Fruit fly (Drosophila melanogaster) whole organism, prepupa: ENCODE data around the gene CG8312.

Source experiments
- Blimp-1 ChIP-seq: fragments of 200-800 bp; sonication (Bioruptor generic); optimal IDR thresholded peaks from 3 replicates; lab custom pipeline; 2017; ENCODE audit warnings: missing biosample characterization, missing genetic modification characterization, mild to moderate bottlenecking, moderate library complexity, missing genetic modification reagents
- CG10631 ChIP-seq: fragments of 200-800 bp; sonication (Bioruptor generic); optimal IDR thresholded peaks from 2 replicates; lab custom pipeline; 2016; ENCODE audit warnings: missing biosample characterization, missing genetic modification characterization
- CG10669 ChIP-seq: fragments of 200-800 bp; sonication (Bioruptor generic); optimal IDR thresholded peaks from 3 replicates; lab custom pipeline; 2018; ENCODE audit warnings: missing biosample characterization, mild to moderate bottlenecking, missing genetic modification characterization, moderate library complexity
- CG11902 ChIP-seq: fragments of 200-800 bp; sonication (Bioruptor generic); optimal IDR thresholded peaks from 3 replicates; lab custom pipeline; 2016; ENCODE audit warnings: missing biosample characterization, missing genetic modification characterization
- CG15336 ChIP-seq: fragments of 200-800 bp; sonication (Bioruptor generic); IDR thresholded peaks from 2 replicates; pipeline ENCODE4 v1.3.6; 2022; ENCODE audit warnings: missing biosample characterization, missing genetic modification characterization
- CG3032 ChIP-seq: fragments of 200-800 bp; optimal IDR thresholded peaks from 2 replicates; lab custom pipeline; 2019; ENCODE audit warnings: missing biosample characterization, mild to moderate bottlenecking, missing genetic modification characterization, moderate library complexity
- CG31627 ChIP-seq: fragments of 200-800 bp; sonication (Bioruptor generic); optimal IDR thresholded peaks from 3 replicates; lab custom pipeline; 2016; ENCODE audit warnings: missing biosample characterization, missing genetic modification characterization
- CG34406 ChIP-seq: fragments of 200-800 bp; sonication (Bioruptor generic); optimal IDR thresholded peaks from 3 replicates; lab custom pipeline; 2016; ENCODE audit warnings: missing biosample characterization, missing genetic modification characterization
- CG3919 ChIP-seq: fragments of 200-800 bp; sonication (Bioruptor generic); optimal IDR thresholded peaks from 3 replicates; lab custom pipeline; 2016; ENCODE audit warnings: missing biosample characterization, missing genetic modification characterization
- CG4318 ChIP-seq: fragments of 200-800 bp; sonication (Bioruptor generic); optimal IDR thresholded peaks from 3 replicates; lab custom pipeline; 2017; ENCODE audit warnings: missing biosample characterization, mild to moderate bottlenecking, missing genetic modification characterization
- CG6163 ChIP-seq: fragments of 200-800 bp; sonication (Bioruptor generic); IDR thresholded peaks from 3 replicates; pipeline ENCODE4 v1.3.6; 2022; ENCODE audit warnings: missing biosample characterization, missing genetic modification characterization
- CG6792 ChIP-seq: fragments of 200-800 bp; sonication (Bioruptor generic); optimal IDR thresholded peaks from 3 replicates; lab custom pipeline; 2016; ENCODE audit warnings: missing biosample characterization, missing genetic modification characterization
- CG7368 ChIP-seq: fragments of 200-800 bp; sonication (Bioruptor generic); optimal IDR thresholded peaks from 3 replicates; lab custom pipeline; 2016; ENCODE audit warnings: missing biosample characterization, missing genetic modification characterization
- CG8119 ChIP-seq: fragments of 200-800 bp; sonication (Bioruptor generic); IDR thresholded peaks from 3 replicates; pipeline ENCODE4 v1.3.6; 2022; ENCODE audit warnings: missing biosample characterization, missing genetic modification characterization
- CG8632 ChIP-seq: fragments of 200-800 bp; sonication (Bioruptor generic); optimal IDR thresholded peaks from 3 replicates; lab custom pipeline; 2016; ENCODE audit warnings: missing biosample characterization, missing genetic modification characterization
- Eip78C ChIP-seq: fragments of 200-800 bp; sonication (Bioruptor generic); peaks from one replicate; lab custom pipeline; 2016; ENCODE audit warnings: missing biosample characterization, missing genetic modification characterization
- Ets21C ChIP-seq: fragments of 200-800 bp; sonication (Bioruptor generic); optimal IDR thresholded peaks from 3 replicates; lab custom pipeline; 2016; ENCODE audit warnings: missing biosample characterization, missing genetic modification characterization
- Ets96B ChIP-seq: fragments of 200-800 bp; optimal IDR thresholded peaks from 2 replicates; lab custom pipeline; 2019; ENCODE audit warnings: missing biosample characterization, mild to moderate bottlenecking, missing genetic modification characterization, moderate library complexity
- Gug ChIP-seq: fragments of 200-800 bp; sonication (Bioruptor generic); IDR thresholded peaks from 2 replicates; pipeline ENCODE4 v1.3.6; 2022; ENCODE audit warnings: missing biosample characterization, missing genetic modification characterization
- Hr39 ChIP-seq: fragments of 200-800 bp; sonication (Bioruptor generic); optimal IDR thresholded peaks from 2 replicates; lab custom pipeline; 2016; ENCODE audit warnings: missing biosample characterization, missing genetic modification characterization
- Hr4 ChIP-seq: fragments of 200-800 bp; sonication (Bioruptor generic); optimal IDR thresholded peaks from 3 replicates; lab custom pipeline; 2016; ENCODE audit warnings: missing biosample characterization, missing genetic modification characterization
- Lpt ChIP-seq: fragments of 200-800 bp; sonication (Bioruptor generic); optimal IDR thresholded peaks from 3 replicates; lab custom pipeline; 2016; ENCODE audit warnings: missing biosample characterization, missing genetic modification characterization
- Smox ChIP-seq: fragments of 200-800 bp; sonication (Bioruptor generic); optimal IDR thresholded peaks from 3 replicates; lab custom pipeline; 2016; ENCODE audit warnings: missing biosample characterization, missing genetic modification characterization
- Sox102F ChIP-seq: fragments of 200-800 bp; sonication (Bioruptor generic); optimal IDR thresholded peaks from 2 replicates; lab custom pipeline; 2016; ENCODE audit warnings: missing biosample characterization, mild to moderate bottlenecking, missing genetic modification characterization
- Sox14 ChIP-seq: fragments of 200-800 bp; sonication (Bioruptor generic); optimal IDR thresholded peaks from 3 replicates; lab custom pipeline; 2016; ENCODE audit warnings: missing biosample characterization, missing genetic modification characterization
- Sox15 ChIP-seq: fragments of 200-800 bp; sonication (Bioruptor generic); optimal IDR thresholded peaks from 3 replicates; lab custom pipeline; 2016; ENCODE audit warnings: missing biosample characterization, missing genetic modification characterization
- achi ChIP-seq: fragments of 200-800 bp; sonication (Bioruptor generic); optimal IDR thresholded peaks from 3 replicates; lab custom pipeline; 2016; ENCODE audit warnings: missing biosample characterization, missing genetic modification characterization
- acj6 ChIP-seq: fragments of 200-800 bp; sonication (Bioruptor generic); optimal IDR thresholded peaks from 3 replicates; lab custom pipeline; 2016; ENCODE audit warnings: missing biosample characterization, missing genetic modification characterization
- cyc ChIP-seq: fragments of 200-800 bp; sonication (Bioruptor generic); optimal IDR thresholded peaks from 3 replicates; lab custom pipeline; 2016; ENCODE audit warnings: missing biosample characterization, missing genetic modification characterization
- dac ChIP-seq: fragments of 200-800 bp; sonication (Bioruptor generic); optimal IDR thresholded peaks from 2 replicates; lab custom pipeline; 2017; ENCODE audit warnings: missing biosample characterization, mild to moderate bottlenecking, missing genetic modification characterization
- dsx ChIP-seq: fragments of 200-800 bp; optimal IDR thresholded peaks from 3 replicates; lab custom pipeline; 2019; ENCODE audit warnings: missing biosample characterization, mild to moderate bottlenecking, missing genetic modification characterization, moderate library complexity; ENCODE audit not compliant: poor library complexity, severe bottlenecking
- eg ChIP-seq: fragments of 200-800 bp; sonication (Bioruptor generic); IDR thresholded peaks from 3 replicates; pipeline ENCODE4 v1.3.6; 2022; ENCODE audit warnings: missing biosample characterization, missing genetic modification characterization
- esn ChIP-seq: fragments of 200-800 bp; sonication (Bioruptor generic); optimal IDR thresholded peaks from 2 replicates; lab custom pipeline; 2016; ENCODE audit warnings: missing biosample characterization, mild to moderate bottlenecking, missing genetic modification characterization, moderate library complexity
- fd59A ChIP-seq: fragments of 200-800 bp; sonication (Bioruptor generic); optimal IDR thresholded peaks from 2 replicates; lab custom pipeline; 2017; ENCODE audit warnings: missing biosample characterization, mild to moderate bottlenecking, missing genetic modification characterization, missing genetic modification reagents
- fkh ChIP-seq: fragments of 200-800 bp; sonication (Bioruptor generic); optimal IDR thresholded peaks from 3 replicates; lab custom pipeline; 2017; ENCODE audit warnings: missing biosample characterization, mild to moderate bottlenecking, missing genetic modification characterization, moderate library complexity
- lz ChIP-seq: fragments of 200-800 bp; sonication (Bioruptor generic); optimal IDR thresholded peaks from 3 replicates; lab custom pipeline; 2016; ENCODE audit warnings: missing biosample characterization, missing genetic modification characterization
- net ChIP-seq: fragments of 200-800 bp; sonication (Bioruptor generic); optimal IDR thresholded peaks from 3 replicates; lab custom pipeline; 2016; ENCODE audit warnings: missing biosample characterization, missing genetic modification characterization
- pdm3 ChIP-seq: fragments of 200-800 bp; sonication (Bioruptor generic); optimal IDR thresholded peaks from 3 replicates; lab custom pipeline; 2016; ENCODE audit warnings: missing biosample characterization, missing genetic modification characterization
- salr ChIP-seq, 2 experiments: fragments of 200-800 bp; sonication (Bioruptor generic); optimal IDR thresholded peaks; 3 replicates each; lab custom pipeline; 2016 to 2018; ENCODE audit warnings: missing biosample characterization in 2 of 2, missing genetic modification characterization in 2 of 2, mild to moderate bottlenecking in 1 of 2
- ss ChIP-seq, 2 experiments: fragments of 200-800 bp; sonication (Bioruptor generic); optimal IDR thresholded peaks; 2 replicates in 1 of 2; 3 replicates in 1 of 2; lab custom pipeline; 2017 to 2018; ENCODE audit warnings: mild to moderate bottlenecking in 2 of 2, missing biosample characterization in 2 of 2, missing genetic modification characterization in 2 of 2, moderate library complexity in 1 of 2
- topi ChIP-seq: fragments of 200-800 bp; sonication (Bioruptor generic); optimal IDR thresholded peaks from 3 replicates; lab custom pipeline; 2016; ENCODE audit warnings: missing biosample characterization, missing genetic modification characterization
- vri ChIP-seq: fragments of 200-800 bp; sonication (Bioruptor generic); optimal IDR thresholded peaks from 3 replicates; lab custom pipeline; 2016; ENCODE audit warnings: missing biosample characterization, mild to moderate bottlenecking, missing genetic modification characterization

Gene CG8312

dm6 chr3R:9551013-9551658 lies 40.0 kb upstream of the CG8312 start (continued):
- TF ChIP-seq achi (peak; percentile 44), dac (GFP tag; lab: Kevin White, UChicago) (no peak), Sox14 (GFP tag; lab: Kevin White, UChicago) (peak; percentile 91), Gug (GFP tag; lab: Robert Waterston, UW) (no peak), CG8632 (no peak), CG8119 (GFP tag; lab: Robert Waterston, UW) (no peak), Ets96B (no peak), CG15336 (no peak), fd59A (GFP tag; lab: Kevin White, UChicago) (no peak), Sox15 (GFP tag; lab: Kevin White, UChicago) (no peak), Sox102F (GFP tag; lab: Kevin White, UChicago) (peak; percentile 45), ss (GFP tag; optimal IDR thresholded peaks at IDR 0.05; lab: Kevin White, UChicago) (peak; percentile 80 to 82), CG7368 (peak; percentile 64), CG6163 (GFP tag; lab: Robert Waterston, UW) (no peak), Eip78C (peak; percentile 79), fkh (peak; percentile 99), Hr4 (GFP tag; lab: Kevin White, UChicago) (no peak), vri (GFP tag; lab: Kevin White, UChicago) (peak; percentile 87), pdm3 (GFP tag; lab: Kevin White, UChicago) (no peak), Lpt (no peak), salr (GFP tag; optimal IDR thresholded peaks at IDR 0.05; lab: Kevin White, UChicago) (peak; percentile 45 to 49), CG11902 (GFP tag; lab: Kevin White, UChicago) (no peak), Blimp-1 (peak; percentile 17)

DNA sequence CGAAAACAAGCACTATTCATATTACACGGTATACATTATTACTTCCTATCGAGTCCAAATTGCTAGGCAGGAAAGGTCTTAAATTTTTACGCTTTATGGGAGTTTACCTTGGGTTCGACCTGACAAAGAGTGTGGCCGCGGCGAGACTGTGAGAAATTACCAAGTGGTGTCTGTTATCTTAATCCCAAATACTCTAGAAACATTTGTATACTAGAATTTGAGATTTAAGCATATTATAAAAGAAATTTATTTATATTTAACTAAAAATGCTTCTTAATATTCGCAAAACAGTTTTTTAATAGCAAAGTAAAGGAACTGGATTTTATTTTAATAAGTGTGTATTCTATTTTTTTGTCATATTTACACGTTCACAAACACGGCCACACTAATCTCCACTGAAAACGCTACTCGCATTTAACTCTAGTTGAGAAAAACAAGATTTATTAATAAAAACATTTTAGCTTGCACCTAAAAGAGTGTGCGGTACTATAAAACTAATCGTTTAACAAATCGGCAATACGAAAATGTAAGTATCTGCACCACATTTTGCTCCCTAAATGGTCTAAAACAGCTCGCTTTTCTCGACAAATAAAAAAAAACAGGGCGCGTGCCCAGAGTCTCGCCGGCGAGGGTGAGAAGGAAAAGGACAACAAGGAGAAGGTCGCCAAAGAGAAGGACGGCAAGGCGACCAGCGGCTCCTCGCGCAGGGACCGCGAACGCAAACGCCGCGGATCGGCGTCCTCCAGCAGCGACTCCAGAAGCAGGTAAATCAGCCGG lies 39.3 kb upstream of the CG8312 start, which contains the start of the genes mura and RnpS1:
Gene mura (minus strand): TSS at position 148 of the 777 bp plus-strand sequence.
Gene RnpS1 (plus strand): TSS at position 376 of the 777 bp plus-strand sequence.
- TF ChIP-seq fkh (peak; percentile 67), vri (GFP tag; lab: Kevin White, UChicago) (peak; percentile 42), topi (no peak), lz (no peak), Sox14 (GFP tag; lab: Kevin White, UChicago) (peak; percentile 6), CG4318 (GFP tag; lab: Kevin White, UChicago) (no peak), net (GFP tag; lab: Kevin White, UChicago) (no peak), esn (no peak)

dm6 chr3R:9555334-9555974 lies 35.7 kb upstream of the CG8312 start, which contains the start of the genes CG9386 and BckdhA:
CG9386 (minus strand) TSS chr3R:9555408.
BckdhA (plus strand) TSS chr3R:9555785.
- TF ChIP-seq CG3032 (tag; lab: Kevin White, UChicago), result peak; percentile 27
- peak; percentile 54 for TF ChIP-seq CG10631
- TF ChIP-seq vri (GFP tag; lab: Kevin White, UChicago), result peak; percentile 97
- TF ChIP-seq dsx (GFP tag; lab: Kevin White, UChicago), result no peak
- TF ChIP-seq esn, result peak; percentile 67
- TF ChIP-seq Ets21C (GFP tag; lab: Kevin White, UChicago), result peak; percentile 30
- TF ChIP-seq CG6792, result peak; percentile 36
- peak; percentile 84 for TF ChIP-seq Eip78C
- no peak for TF ChIP-seq salr (GFP tag; optimal IDR thresholded peaks at IDR 0.05; lab: Kevin White, UChicago)
- TF ChIP-seq Hr39 (GFP tag; lab: Kevin White, UChicago), result peak; percentile 44
- TF ChIP-seq cyc (GFP tag; lab: Kevin White, UChicago), result peak; percentile 38
- TF ChIP-seq CG7368, result no peak
- TF ChIP-seq CG15336, result peak; percentile 15; the same call in 1 of the 2 replicates
- peak; percentile 25 for TF ChIP-seq Sox14 (GFP tag; lab: Kevin White, UChicago)
- TF ChIP-seq lz, result peak; percentile 46
- TF ChIP-seq CG31627, result peak; percentile 58
- no peak for TF ChIP-seq pdm3 (GFP tag; lab: Kevin White, UChicago)
- TF ChIP-seq net (GFP tag; lab: Kevin White, UChicago), result no peak
- TF ChIP-seq CG3919 (GFP tag; lab: Kevin White, UChicago), result peak; percentile 55
- TF ChIP-seq topi, result peak; percentile 38
- TF ChIP-seq Smox (GFP tag; lab: Kevin White, UChicago), result no peak
- TF ChIP-seq acj6, result peak; percentile 39
- no peak for TF ChIP-seq CG10669 (GFP tag; lab: Kevin White, UChicago)
- TF ChIP-seq achi, result peak; percentile 40
- TF ChIP-seq CG34406 (GFP tag; lab: Kevin White, UChicago), result no peak
- peak; percentile 22; the same call in 1 of the 3 replicates for TF ChIP-seq eg (GFP tag; lab: Robert Waterston, UW)
